Worm (Caenorhabditis elegans) whole organism, L1 larva: ENCODE measurements around the gene kmo-2.

Source experiments
- C16A3.4 ChIP-seq: fragments of 150-350 bp; optimal IDR thresholded peaks from 2 replicates; lab custom pipeline; 2014; ENCODE audit warnings: missing biosample characterization, missing genetic modification characterization
- ceh-82 ChIP-seq, 3 experiments: fragments of 150-350 bp in 1 of 3; sonication (generic microtip) in 2 of 3; optimal IDR thresholded peaks; 2 replicates each; lab custom pipeline; 2014 to 2017; ENCODE audit warnings: missing biosample characterization in 3 of 3, missing genetic modification characterization in 3 of 3
- fkh-10 ChIP-seq: sonication (generic microtip); optimal IDR thresholded peaks from 2 replicates; lab custom pipeline; 2017; ENCODE audit warnings: missing biosample characterization, missing genetic modification reagents, missing genetic modification characterization
- lin-13 ChIP-seq: fragments of 150-350 bp; optimal IDR thresholded peaks from 2 replicates; lab custom pipeline; 2014; ENCODE audit warnings: missing biosample characterization, missing genetic modification reagents, missing genetic modification characterization
- lsy-2 ChIP-seq, 2 experiments: fragments of 150-350 bp; optimal IDR thresholded peaks; 2 replicates each; lab custom pipeline; 2014; ENCODE audit warnings: missing biosample characterization in 2 of 2, missing genetic modification characterization in 2 of 2
- nhr-237 ChIP-seq: fragments of 150-350 bp; optimal IDR thresholded peaks from 2 replicates; lab custom pipeline; 2014; ENCODE audit warnings: missing biosample characterization, missing genetic modification characterization
- pqm-1 ChIP-seq: sonication (generic microtip); optimal IDR thresholded peaks from 3 replicates; lab custom pipeline; 2017; ENCODE audit warnings: missing biosample characterization, missing genetic modification characterization
- sox-4 ChIP-seq: sonication (generic microtip); optimal IDR thresholded peaks from 2 replicates; lab custom pipeline; 2016; ENCODE audit warnings: missing genetic modification characterization, missing compliant biosample characterization
- zag-1 ChIP-seq: fragments of 150-350 bp; optimal IDR thresholded peaks from 2 replicates; lab custom pipeline; 2014; ENCODE audit warnings: missing biosample characterization, missing genetic modification characterization
- ztf-4 ChIP-seq: fragments of 150-350 bp; optimal IDR thresholded peaks from 2 replicates; lab custom pipeline; 2014; ENCODE audit warnings: missing biosample characterization, missing genetic modification characterization

DNA sequence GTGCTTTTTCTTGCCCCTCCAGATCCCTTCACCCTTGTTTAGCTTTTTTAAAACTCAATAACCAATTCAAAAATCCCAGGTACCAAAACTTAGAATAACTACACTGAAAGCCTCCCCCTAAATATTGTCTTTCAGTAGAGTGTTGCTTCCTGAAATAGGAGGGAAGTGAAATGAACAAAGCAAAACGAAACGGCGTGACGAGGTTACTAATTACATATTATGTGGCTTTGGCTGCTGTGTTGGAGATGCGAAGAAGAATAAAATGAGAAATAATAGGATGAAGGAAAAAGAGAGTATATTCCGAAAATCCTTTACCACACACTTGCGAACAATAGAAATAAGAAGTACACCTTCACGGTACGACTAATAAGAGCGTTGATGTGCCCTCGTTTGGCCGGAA, 32.2 kb downstream of the kmo-2 start:
- TF ChIP-seq nhr-237 (tag; lab: Kevin White, UChicago): no peak
- TF ChIP-seq zag-1 (tag; lab: Kevin White, UChicago): no peak
- no peak for TF ChIP-seq lsy-2 (tag; optimal IDR thresholded peaks at IDR 0.05; lab: Kevin White, UChicago)
- TF ChIP-seq pqm-1: no peak
- no peak for TF ChIP-seq C16A3.4
- TF ChIP-seq fkh-10 (GFP tag; lab: Kevin White, UChicago): no peak
- no peak for TF ChIP-seq sox-4 (tag; lab: Kevin White, UChicago)
- TF ChIP-seq ceh-82 (tag; optimal IDR thresholded peaks at IDR 0.05; lab: Kevin White, UChicago): no peak
- TF ChIP-seq lin-13: no peak
- no peak for TF ChIP-seq ztf-4 (tag; lab: Kevin White, UChicago)
